Fruit fly (Drosophila melanogaster): ENCODE data around the gene CG10469.

The CG10469 gene

dm6 chr3L:6085157-6085556, 8.0 kb downstream of the CG10469 start (continued):
- peak; percentile 51 for TF ChIP-seq CG13424 (tag; optimal IDR thresholded peaks at IDR 0.05)
- TF ChIP-seq CG4360 (GFP tag; IDR thresholded peaks at IDR 0.05), result peak; percentile 30; the same call in 1 of the 2 replicates
- TF ChIP-seq az2 (GFP tag; optimal IDR thresholded peaks at IDR 0.05), result peak; percentile 13
- TF ChIP-seq ssp (GFP tag; IDR thresholded peaks at IDR 0.05), result no peak
- TF ChIP-seq nerfin-1 (tag; optimal IDR thresholded peaks at IDR 0.05), result no peak
- TF ChIP-seq E2f2 (GFP tag; IDR thresholded peaks at IDR 0.05), result no peak
- TF ChIP-seq pb (GFP tag; optimal IDR thresholded peaks at IDR 0.05), result no peak
- TF ChIP-seq CG13894 (tag; optimal IDR thresholded peaks at IDR 0.05), result no peak
- 0 out of 2 replicates have a peak, but pooled peaks have one; percentile 5 for TF ChIP-seq sob (GFP tag; IDR thresholded peaks at IDR 0.05)
- TF ChIP-seq dmrt11E (tag; optimal IDR thresholded peaks at IDR 0.05), result peak; percentile 30
- TF ChIP-seq CG1603 (tag; optimal IDR thresholded peaks at IDR 0.05), result no peak
- no peak for TF ChIP-seq Camta (GFP tag; optimal IDR thresholded peaks at IDR 0.05)
- TF ChIP-seq CG7556 (GFP tag; optimal IDR thresholded peaks at IDR 0.05), result peak; percentile 67
- TF ChIP-seq gfzf (GFP tag; optimal IDR thresholded peaks at IDR 0.05), result no peak
- TF ChIP-seq CG17328 (GFP tag; IDR thresholded peaks at IDR 0.05), result no peak
- no peak for TF ChIP-seq CG1233 (GFP tag; optimal IDR thresholded peaks at IDR 0.05)
- TF ChIP-seq tio (GFP tag; optimal IDR thresholded peaks at IDR 0.05), result peak; percentile 4
- peak; percentile 68 for TF ChIP-seq CG18599 (GFP tag; optimal IDR thresholded peaks at IDR 0.05)
- TF ChIP-seq CG10267 (tag; optimal IDR thresholded peaks at IDR 0.05), result peak; percentile 31
- TF ChIP-seq YL-1 (GFP tag; optimal IDR thresholded peaks at IDR 0.05), result no peak
- peak; percentile 29 for TF ChIP-seq trem (tag; optimal IDR thresholded peaks at IDR 0.05)
- no peak for TF ChIP-seq Nf-YA (GFP tag; IDR thresholded peaks at IDR 0.05)
- TF ChIP-seq CG5953 (GFP tag; IDR thresholded peaks at IDR 0.05), result no peak
- TF ChIP-seq CG4328 (GFP tag; optimal IDR thresholded peaks at IDR 0.05), result no peak
- TF ChIP-seq ash1 (GFP tag; optimal IDR thresholded peaks at IDR 0.05), result no peak
- peak; percentile 17 for TF ChIP-seq phol (tag; optimal IDR thresholded peaks at IDR 0.05)
- no peak for TF ChIP-seq Fer2 (tag; optimal IDR thresholded peaks at IDR 0.05)
- peak; percentile 20 for TF ChIP-seq CG3281 (GFP tag; optimal IDR thresholded peaks at IDR 0.05)

DNA sequence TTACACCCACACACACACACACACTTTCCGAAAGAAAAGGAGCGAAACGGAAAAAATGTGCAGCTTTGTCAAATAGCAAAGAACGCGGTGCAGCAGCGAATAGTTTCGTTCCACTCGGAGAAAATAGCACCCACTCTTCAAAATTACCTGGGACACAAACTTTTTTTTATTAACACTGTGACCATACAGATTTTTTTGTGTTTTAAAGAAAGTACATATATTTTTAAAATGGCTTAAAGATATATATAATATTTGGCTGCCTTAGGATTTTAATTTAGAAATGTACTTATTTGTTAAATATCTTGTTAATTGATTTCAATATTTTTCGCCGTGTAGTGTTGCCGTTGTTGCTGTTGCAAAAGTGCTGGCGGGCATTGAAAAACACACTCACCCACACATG, 8.7 kb downstream of the CG10469 start:
- TF ChIP-seq gem (tag; optimal IDR thresholded peaks at IDR 0.05) (peak; percentile 45), Hr3 (GFP tag; optimal IDR thresholded peaks at IDR 0.05) (no peak), H2.0 (GFP tag; IDR thresholded peaks at IDR 0.05) (no peak), slbo (GFP tag; IDR thresholded peaks at IDR 0.05) (0 out of 2 replicates have a peak, but pooled peaks have one; percentile 1), Drgx (GFP tag; IDR thresholded peaks at IDR 0.05) (peak; percentile 54; the same call in 1 of the 2 replicates), gsb (GFP tag; IDR thresholded peaks at IDR 0.05) (no peak), CG11504 (tag; optimal IDR thresholded peaks at IDR 0.05) (peak; percentile 27), Ptx1 (GFP tag; IDR thresholded peaks at IDR 0.05) (0 out of 2 replicates have a peak, but pooled peaks have one; percentile 12)

DNA sequence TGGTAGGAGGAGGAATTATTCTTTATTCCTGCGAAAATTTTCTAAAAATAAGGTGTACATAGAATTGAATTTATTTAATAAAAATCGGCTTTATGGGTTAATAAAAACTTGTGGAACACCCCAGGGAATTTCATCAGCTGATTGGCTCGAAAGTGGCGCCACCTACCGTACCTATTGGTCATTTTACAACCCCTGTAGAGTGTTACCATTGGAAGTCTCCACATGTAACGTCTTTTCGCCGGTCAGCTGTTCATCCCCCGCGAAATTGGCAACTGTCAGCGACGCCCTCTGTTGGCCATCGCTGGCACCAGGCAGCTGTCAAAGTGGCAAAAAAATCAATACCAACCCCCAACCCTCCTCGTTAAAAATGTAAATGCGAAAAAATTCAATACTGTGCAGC, 10.6 kb downstream of the CG10469 start, which contains the start of gene CG13293:
TSS of gene CG13293 (plus strand) at position 323 of the 400 bp plus-strand sequence.
- peak; percentile 16 for TF ChIP-seq CG10979 (tag; optimal IDR thresholded peaks at IDR 0.05)
- peak; percentile 93 for TF ChIP-seq CTCF (GFP tag; optimal IDR thresholded peaks at IDR 0.05)
- peak; percentile 5 for TF ChIP-seq CG17829 (tag; optimal IDR thresholded peaks at IDR 0.05)
- TF ChIP-seq abd-A (tag; optimal IDR thresholded peaks at IDR 0.05), result peak; percentile 61
- TF ChIP-seq Dref (GFP tag; IDR thresholded peaks at IDR 0.05), result 0 out of 2 replicates have a peak, but pooled peaks have one; percentile 14
- no peak; the same call in 2 of the 3 replicates for TF ChIP-seq CG34422 (GFP tag; IDR thresholded peaks at IDR 0.05)
- 0 out of 3 replicates have a peak, but pooled peaks have one; percentile 16 for TF ChIP-seq CG7357 (GFP tag; IDR thresholded peaks at IDR 0.05)
- TF ChIP-seq mirr (GFP tag; optimal IDR thresholded peaks at IDR 0.05), result no peak
- TF ChIP-seq Eip74EF (GFP tag; optimal IDR thresholded peaks at IDR 0.05), result no peak
- TF ChIP-seq Xbp1 (GFP tag; optimal IDR thresholded peaks at IDR 0.05), result no peak
- TF ChIP-seq CG12659 (GFP tag; optimal IDR thresholded peaks at IDR 0.05), result peak; percentile 20
- TF ChIP-seq CG9797 (GFP tag; optimal IDR thresholded peaks at IDR 0.05), result peak; percentile 2
- TF ChIP-seq pzg (GFP tag; optimal IDR thresholded peaks at IDR 0.05), result peak; percentile 63
- no peak for TF ChIP-seq chinmo (GFP tag; IDR thresholded peaks at IDR 0.05; ENCODE audit: partially characterized antibody)
- peak; percentile 30 for TF ChIP-seq MESR4 (GFP tag; optimal IDR thresholded peaks at IDR 0.05)
